Worm (Caenorhabditis elegans) whole organism, L4 larva: ENCODE results near the gene T07F12.1.

Experiments used
- F26F4.8 ChIP-seq: fragments of 200-800 bp; sonication (Bioruptor generic); conservative IDR thresholded peaks from 2 replicates; pipeline ENCODE4 v1.3.6; 2022; ENCODE audit warnings: missing genetic modification characterization, missing compliant biosample characterization
- F37D6.2 ChIP-seq: sonication (generic microtip); optimal IDR thresholded peaks from 2 replicates; lab custom pipeline; 2016; ENCODE audit warnings: mild to moderate bottlenecking, missing genetic modification characterization, missing compliant biosample characterization
- F44E2.7 ChIP-seq: fragments of 200-800 bp; sonication (Bioruptor generic); IDR thresholded peaks from 2 replicates; pipeline ENCODE4 v2.1.2; 2022; ENCODE audit warnings: missing genetic modification characterization, missing compliant biosample characterization
- F49E8.2 ChIP-seq: sonication (generic microtip); optimal IDR thresholded peaks from 2 replicates; lab custom pipeline; 2016; ENCODE audit warnings: missing compliant biosample characterization, mild to moderate bottlenecking, missing genetic modification characterization, borderline replicate concordance
- R02D3.7 ChIP-seq: fragments of 150-350 bp; sonication (generic microtip); optimal IDR thresholded peaks from 3 replicates; lab custom pipeline; 2014; ENCODE audit warnings: missing biosample characterization, missing genetic modification characterization
- Y48G9A.11 ChIP-seq: fragments of 200-800 bp; sonication (Bioruptor generic); IDR thresholded peaks from 2 replicates; pipeline ENCODE4 v1.3.6; 2022; ENCODE audit warnings: missing genetic modification reagents, missing genetic modification characterization, missing compliant biosample characterization
- Y75B8A.6 ChIP-seq: fragments of 200-800 bp; sonication (Bioruptor generic); IDR thresholded peaks from 2 replicates; pipeline ENCODE4 v1.3.6; 2022; ENCODE audit warnings: missing genetic modification reagents, missing genetic modification characterization, missing compliant biosample characterization
- ZK546.5 ChIP-seq, 2 experiments: sonication (generic microtip); optimal IDR thresholded peaks; 2 replicates each; lab custom pipeline; 2017; ENCODE audit warnings: missing biosample characterization in 2 of 2, missing genetic modification characterization in 2 of 2
- aha-1 ChIP-seq: fragments of 150-350 bp; peaks from one replicate; lab custom pipeline; 2014; ENCODE audit warnings: missing biosample characterization, missing genetic modification characterization
- arid-1 ChIP-seq: fragments of 200-800 bp; sonication (Bioruptor generic); conservative IDR thresholded peaks from 2 replicates; pipeline ENCODE4 v1.3.6; 2022; ENCODE audit warnings: missing genetic modification reagents, missing genetic modification characterization, missing compliant biosample characterization
- attf-4 ChIP-seq: sonication (generic microtip); optimal IDR thresholded peaks from 3 replicates; lab custom pipeline; 2017; ENCODE audit warnings: missing biosample characterization, missing genetic modification characterization
- ceh-62 ChIP-seq: sonication (generic microtip); optimal IDR thresholded peaks from 2 replicates; lab custom pipeline; 2017; ENCODE audit warnings: missing biosample characterization, missing genetic modification characterization
- daf-16 ChIP-seq, 3 experiments: sonication (generic microtip); optimal IDR thresholded peaks; 2 replicates each; lab custom pipeline; 2016 to 2017; ENCODE audit warnings: missing genetic modification characterization in 3 of 3, missing genetic modification reagents in 3 of 3, mild to moderate bottlenecking in 2 of 3, missing compliant biosample characterization in 2 of 3, missing biosample characterization in 1 of 3, moderate library complexity in 1 of 3
- daf-19 ChIP-seq: fragments of 200-800 bp; sonication (Bioruptor generic); conservative IDR thresholded peaks from 2 replicates; pipeline ENCODE4 v1.3.6; 2022; ENCODE audit warnings: missing genetic modification characterization, missing compliant biosample characterization
- daf-8 ChIP-seq: fragments of 200-800 bp; sonication (Bioruptor generic); IDR thresholded peaks from 2 replicates; pipeline ENCODE4 v1.3.6; 2022; ENCODE audit warnings: missing genetic modification characterization, missing compliant biosample characterization
- dmd-6 ChIP-seq: fragments of 200-800 bp; sonication (Bioruptor generic); IDR thresholded peaks from 2 replicates; pipeline ENCODE4 v1.3.6; 2022; ENCODE audit warnings: missing genetic modification reagents, missing genetic modification characterization, missing compliant biosample characterization
- dmd-8 ChIP-seq: fragments of 200-800 bp; sonication (Bioruptor generic); IDR thresholded peaks from 2 replicates; pipeline ENCODE4 v1.3.6; 2022; ENCODE audit warnings: missing genetic modification characterization, missing compliant biosample characterization
- dmd-9 ChIP-seq: fragments of 200-800 bp; sonication (Bioruptor generic); IDR thresholded peaks from 2 replicates; pipeline ENCODE4 v1.3.6; 2022; ENCODE audit warnings: missing genetic modification reagents, missing genetic modification characterization, missing compliant biosample characterization
- dve-1 ChIP-seq: sonication (generic microtip); optimal IDR thresholded peaks from 2 replicates; lab custom pipeline; 2017; ENCODE audit warnings: antibody characterized with exemption, mild to moderate bottlenecking, missing genetic modification characterization, missing compliant biosample characterization; ENCODE audit not compliant: insufficient read depth
- egl-27 ChIP-seq: sonication (generic microtip); optimal IDR thresholded peaks from 3 replicates; lab custom pipeline; 2017; ENCODE audit warnings: missing biosample characterization, missing genetic modification reagents, missing genetic modification characterization
- fos-1 ChIP-seq: fragments of 150-350 bp; optimal IDR thresholded peaks from 2 replicates; lab custom pipeline; 2014; ENCODE audit warnings: missing biosample characterization, missing genetic modification characterization
- hlh-11 ChIP-seq: fragments of 200-800 bp; sonication (Bioruptor generic); optimal IDR thresholded peaks from 2 replicates; lab custom pipeline; 2018; ENCODE audit warnings: mild to moderate bottlenecking, missing genetic modification characterization, missing compliant biosample characterization
- hlh-30 ChIP-seq: sonication (generic microtip); optimal IDR thresholded peaks from 2 replicates; lab custom pipeline; 2017; ENCODE audit warnings: antibody characterized with exemption, mild to moderate bottlenecking, missing genetic modification characterization, missing compliant biosample characterization; ENCODE audit not compliant: insufficient read depth
- lim-7 ChIP-seq: fragments of 200-800 bp; sonication (Bioruptor generic); IDR thresholded peaks from 2 replicates; pipeline ENCODE4 v1.3.6; 2022; ENCODE audit warnings: missing genetic modification characterization, missing compliant biosample characterization
- lin-39 ChIP-seq: fragments of 150-350 bp; optimal IDR thresholded peaks from 2 replicates; lab custom pipeline; 2014; ENCODE audit warnings: missing biosample characterization, missing genetic modification reagents, missing genetic modification characterization
- lir-3 ChIP-seq: sonication (generic microtip); optimal IDR thresholded peaks from 2 replicates; lab custom pipeline; 2016; ENCODE audit warnings: mild to moderate bottlenecking, missing genetic modification characterization, missing compliant biosample characterization
- mdl-1 ChIP-seq, 2 experiments: fragments of 150-350 bp in 1 of 2; sonication (generic microtip) in 1 of 2; optimal IDR thresholded peaks; 2 replicates each; lab custom pipeline; 2014 to 2017; ENCODE audit warnings: missing biosample characterization in 2 of 2, missing genetic modification characterization in 2 of 2
- mdt-29 ChIP-seq: fragments of 200-800 bp; sonication (Bioruptor generic); IDR thresholded peaks from 2 replicates; pipeline ENCODE4 v1.3.6; 2022; ENCODE audit warnings: missing genetic modification reagents, missing genetic modification characterization, missing compliant biosample characterization
- mep-1 ChIP-seq: fragments of 150-350 bp; sonication (generic microtip); optimal IDR thresholded peaks from 3 replicates; lab custom pipeline; 2014; ENCODE audit warnings: missing biosample characterization, missing genetic modification characterization
- mes-2 ChIP-seq: sonication (generic microtip); optimal IDR thresholded peaks from 2 replicates; lab custom pipeline; 2016; ENCODE audit warnings: missing genotype, mild to moderate bottlenecking, missing genetic modification characterization, missing compliant biosample characterization; ENCODE audit not compliant: poor library complexity, severe bottlenecking
- mxl-2 ChIP-seq: fragments of 200-800 bp; sonication (Bioruptor generic); conservative IDR thresholded peaks from 2 replicates; pipeline ENCODE4 v1.3.6; 2022; ENCODE audit warnings: missing genetic modification reagents, missing genetic modification characterization, missing compliant biosample characterization
- mxl-3 ChIP-seq: fragments of 200-800 bp; sonication (Bioruptor generic); optimal IDR thresholded peaks from 2 replicates; lab custom pipeline; 2018; ENCODE audit warnings: mild to moderate bottlenecking, missing genetic modification characterization, missing compliant biosample characterization
- nhr-10 ChIP-seq: fragments of 150-350 bp; optimal IDR thresholded peaks from 2 replicates; lab custom pipeline; 2014; ENCODE audit warnings: missing biosample characterization, missing genetic modification characterization
- nhr-102 ChIP-seq: sonication (generic microtip); optimal IDR thresholded peaks from 2 replicates; lab custom pipeline; 2016; ENCODE audit warnings: mild to moderate bottlenecking, missing genetic modification characterization, moderate library complexity, missing compliant biosample characterization
- nhr-25 ChIP-seq: sonication (generic microtip); optimal IDR thresholded peaks from 2 replicates; lab custom pipeline; 2017; ENCODE audit warnings: missing genetic modification characterization, mild to moderate bottlenecking, missing compliant biosample characterization, antibody characterized with exemption, moderate library complexity, borderline replicate concordance; ENCODE audit not compliant: insufficient read depth
- nhr-28 ChIP-seq: fragments of 150-350 bp; optimal IDR thresholded peaks from 2 replicates; lab custom pipeline; 2014; ENCODE audit warnings: missing biosample characterization, missing genetic modification characterization
- nhr-77 ChIP-seq: fragments of 150-350 bp; optimal IDR thresholded peaks from 2 replicates; lab custom pipeline; 2014; ENCODE audit warnings: missing biosample characterization, missing genetic modification characterization
- pqm-1 ChIP-seq: sonication (generic microtip); optimal IDR thresholded peaks from 2 replicates; lab custom pipeline; 2017; ENCODE audit warnings: missing biosample characterization, missing genetic modification characterization
- sdz-12 ChIP-seq: fragments of 200-800 bp; sonication (Bioruptor generic); optimal IDR thresholded peaks from 2 replicates; lab custom pipeline; 2018; ENCODE audit warnings: mild to moderate bottlenecking, missing genetic modification characterization, missing compliant biosample characterization
- skn-1 ChIP-seq: fragments of 150-350 bp; optimal IDR thresholded peaks from 2 replicates; lab custom pipeline; 2014; ENCODE audit warnings: missing biosample characterization, missing genetic modification characterization
- tag-97 ChIP-seq: fragments of 200-800 bp; sonication (Bioruptor generic); IDR thresholded peaks from 2 replicates; pipeline ENCODE4 v1.3.6; 2022; ENCODE audit warnings: missing genetic modification characterization, missing compliant biosample characterization
- tra-1 ChIP-seq: fragments of 200-800 bp; sonication (Bioruptor generic); IDR thresholded peaks from 2 replicates; pipeline ENCODE4 v1.3.6; 2022; ENCODE audit warnings: missing genetic modification reagents, missing genetic modification characterization, missing compliant biosample characterization
- vab-7 ChIP-seq: fragments of 200-800 bp; sonication (Bioruptor generic); IDR thresholded peaks from 2 replicates; pipeline ENCODE4 v1.3.6; 2022; ENCODE audit warnings: missing genetic modification reagents, missing genetic modification characterization, missing compliant biosample characterization
- zfp-2 ChIP-seq: sonication (generic microtip); optimal IDR thresholded peaks from 2 replicates; lab custom pipeline; 2016; ENCODE audit warnings: mild to moderate bottlenecking, missing genetic modification characterization, missing compliant biosample characterization
- zip-2 ChIP-seq: fragments of 150-350 bp; optimal IDR thresholded peaks from 2 replicates; lab custom pipeline; 2014; ENCODE audit warnings: missing biosample characterization, missing genetic modification characterization
- ztf-11 ChIP-seq: fragments of 150-350 bp; optimal IDR thresholded peaks from 2 replicates; lab custom pipeline; 2014; ENCODE audit warnings: missing biosample characterization, missing genetic modification characterization

The T07F12.1 gene

DNA sequence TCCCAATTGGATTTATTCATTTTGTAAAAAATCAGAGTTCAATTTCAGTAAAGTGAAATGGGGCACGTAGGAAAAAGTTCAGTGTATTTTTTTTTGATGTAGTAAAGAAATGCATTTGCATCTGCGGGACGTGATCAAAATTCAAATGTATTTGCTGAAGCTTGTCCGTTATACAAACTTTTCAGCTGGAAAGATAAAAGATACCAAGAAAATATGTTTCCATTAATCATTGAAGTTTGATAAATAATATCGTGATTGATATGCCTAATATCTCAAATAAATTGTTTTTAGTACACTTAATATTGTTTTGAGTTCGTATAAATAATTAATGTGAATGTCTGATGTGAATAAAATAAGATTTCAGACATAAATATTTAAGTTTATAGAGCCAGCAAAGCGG, 8.5 kb downstream of the T07F12.1 start:
- TF ChIP-seq fos-1 (tag; lab: Kevin White, UChicago) (no peak), skn-1 (no peak), hlh-30 (tag; lab: Kevin White, UChicago) (no peak), dve-1 (tag; lab: Kevin White, UChicago) (no peak), F49E8.2 (tag; lab: Kevin White, UChicago) (no peak), tag-97 (GFP tag; lab: Robert Waterston, UW) (no peak), lir-3 (tag; lab: Kevin White, UChicago) (no peak), egl-27 (tag; lab: Kevin White, UChicago) (no peak), nhr-102 (tag; lab: Kevin White, UChicago) (no peak)

DNA sequence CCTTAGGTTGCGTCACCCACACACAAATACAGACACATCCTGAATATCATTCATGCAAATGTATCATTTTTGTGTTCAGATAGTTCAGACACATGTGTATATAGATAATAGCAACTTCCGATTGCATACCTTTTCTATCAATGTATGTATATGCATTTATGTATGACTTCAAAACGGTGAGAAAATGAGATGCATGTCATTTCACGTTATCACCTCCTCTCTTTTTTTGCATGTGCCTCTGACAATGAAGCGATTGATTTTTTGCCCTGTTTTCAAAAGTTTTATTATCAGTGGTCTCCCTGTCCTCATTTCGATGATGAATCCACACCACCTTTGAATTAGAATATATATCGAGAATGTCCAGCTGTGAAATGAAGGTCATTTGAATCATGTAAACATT, 11.9 kb downstream of the T07F12.1 start, which contains the start of gene K05B2.2:
K05B2.2 (plus strand) TSS at position 278 of the 400 bp plus-strand sequence.
- no peak for TF ChIP-seq mes-2
- no peak for TF ChIP-seq nhr-25 (tag; lab: Kevin White, UChicago)
- TF ChIP-seq lim-7 (GFP tag; lab: Robert Waterston, UW), result no peak
- TF ChIP-seq hlh-11 (tag; lab: Kevin White, UChicago), result peak; percentile 59
- TF ChIP-seq dmd-6 (GFP tag; lab: Robert Waterston, UW), result peak; percentile 49
- TF ChIP-seq R02D3.7 (tag; lab: Kevin White, UChicago), result no peak
- TF ChIP-seq sdz-12 (GFP tag; lab: Kevin White, UChicago), result no peak
- TF ChIP-seq ceh-62 (tag; lab: Kevin White, UChicago), result no peak
- no peak for TF ChIP-seq zfp-2 (tag; lab: Kevin White, UChicago)
- no peak for TF ChIP-seq attf-4 (tag; lab: Kevin White, UChicago)
- 0 out of 2 replicates have a peak, but pooled peaks have one; percentile 20 for TF ChIP-seq tra-1
- TF ChIP-seq daf-16 (GFP tag; optimal IDR thresholded peaks at IDR 0.05; lab: Kevin White, UChicago), result no peak
- TF ChIP-seq daf-16 (tag; optimal IDR thresholded peaks at IDR 0.05; lab: Kevin White, UChicago), result peak; percentile 46
- no peak for TF ChIP-seq Y48G9A.11
- TF ChIP-seq mdl-1 (tag; optimal IDR thresholded peaks at IDR 0.05; lab: Kevin White, UChicago), result no peak
- TF ChIP-seq mep-1 (tag; lab: Kevin White, UChicago), result no peak
- TF ChIP-seq F49E8.2 (tag; lab: Kevin White, UChicago), result no peak
- TF ChIP-seq pqm-1 (tag; lab: Kevin White, UChicago), result peak; percentile 84
- no peak for TF ChIP-seq mxl-2 (GFP tag; lab: Robert Waterston, UW)
- TF ChIP-seq lin-39 (tag; lab: Kevin White, UChicago), result no peak
- peak; percentile 57 for TF ChIP-seq nhr-28
- no peak for TF ChIP-seq mxl-3 (GFP tag; lab: Kevin White, UChicago)
- peak; percentile 62 for TF ChIP-seq dve-1 (tag; lab: Kevin White, UChicago)
- peak; percentile 19 for TF ChIP-seq hlh-30 (tag; lab: Kevin White, UChicago)
- TF ChIP-seq vab-7 (GFP tag; lab: Robert Waterston, UW), result no peak
- no peak for TF ChIP-seq nhr-77 (tag; lab: Kevin White, UChicago)

DNA sequence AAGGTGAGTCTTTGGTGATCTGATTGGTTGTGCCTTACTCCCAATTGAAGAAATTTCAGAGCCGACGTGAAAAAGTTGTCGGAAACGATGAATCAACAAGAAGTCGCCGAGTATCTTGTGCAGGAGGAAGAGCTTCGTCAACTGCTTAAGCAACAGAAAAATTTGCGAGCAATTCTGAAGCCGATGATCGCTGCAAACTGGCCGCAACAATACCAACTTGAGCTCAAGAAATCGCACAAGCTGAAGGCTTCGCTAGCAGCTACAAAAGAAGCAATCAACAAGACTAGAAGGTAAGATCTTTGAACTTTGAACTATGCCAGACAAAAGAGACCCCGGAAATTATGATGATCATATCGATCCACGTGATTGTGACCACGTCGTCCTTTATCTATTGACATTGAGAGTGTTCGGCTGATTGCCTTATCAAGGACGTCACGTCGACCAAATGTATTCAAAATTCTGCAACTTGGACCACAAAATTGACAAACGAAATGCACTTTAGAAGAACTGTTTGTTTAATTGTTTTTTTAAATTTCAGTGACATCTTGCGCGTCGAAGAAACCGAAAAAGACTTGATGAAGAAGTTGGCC, 17.5 kb downstream of the T07F12.1 start:
- no peak for TF ChIP-seq Y75B8A.6 (GFP tag; lab: Robert Waterston, UW)
- no peak for TF ChIP-seq dmd-8 (GFP tag; lab: Robert Waterston, UW)
- no peak for TF ChIP-seq nhr-10 (tag; lab: Kevin White, UChicago)
- no peak for TF ChIP-seq arid-1 (GFP tag; lab: Robert Waterston, UW)
- no peak for TF ChIP-seq F37D6.2
- no peak for TF ChIP-seq zfp-2 (tag; lab: Kevin White, UChicago)
- TF ChIP-seq aha-1 (tag; lab: Kevin White, UChicago), result peak; percentile 34
- TF ChIP-seq skn-1, result no peak
- TF ChIP-seq mdt-29 (GFP tag; lab: Robert Waterston, UW), result no peak
- no peak for TF ChIP-seq ztf-11 (tag; lab: Kevin White, UChicago)
- TF ChIP-seq dmd-9 (GFP tag; lab: Robert Waterston, UW), result no peak
- peak; percentile 35 for TF ChIP-seq dve-1 (tag; lab: Kevin White, UChicago)
- TF ChIP-seq daf-8, result no peak
- no peak for TF ChIP-seq vab-7 (GFP tag; lab: Robert Waterston, UW)
- TF ChIP-seq F26F4.8 (GFP tag; lab: Robert Waterston, UW), result no peak
- no peak for TF ChIP-seq daf-19
- peak; percentile 42 for TF ChIP-seq hlh-30 (tag; lab: Kevin White, UChicago)
- TF ChIP-seq ZK546.5 (tag; optimal IDR thresholded peaks at IDR 0.05; lab: Kevin White, UChicago), result no peak
- no peak for TF ChIP-seq zip-2 (tag; lab: Kevin White, UChicago)
- no peak for TF ChIP-seq F44E2.7 (GFP tag; lab: Robert Waterston, UW)
